Fruit fly (Drosophila melanogaster) Kc167 (cell line): ENCODE data around the gene Sfp38D.

ENCODE experiments used
- Myc ChIP-seq: fragments of >200 bp; optimal IDR thresholded peaks from 2 replicates; lab custom pipeline; 2017; ENCODE audit warnings: missing external identifiers
- h ChIP-seq: fragments of >200 bp; optimal IDR thresholded peaks from 3 replicates; lab custom pipeline; 2018; ENCODE audit warnings: missing external identifiers

DNA sequence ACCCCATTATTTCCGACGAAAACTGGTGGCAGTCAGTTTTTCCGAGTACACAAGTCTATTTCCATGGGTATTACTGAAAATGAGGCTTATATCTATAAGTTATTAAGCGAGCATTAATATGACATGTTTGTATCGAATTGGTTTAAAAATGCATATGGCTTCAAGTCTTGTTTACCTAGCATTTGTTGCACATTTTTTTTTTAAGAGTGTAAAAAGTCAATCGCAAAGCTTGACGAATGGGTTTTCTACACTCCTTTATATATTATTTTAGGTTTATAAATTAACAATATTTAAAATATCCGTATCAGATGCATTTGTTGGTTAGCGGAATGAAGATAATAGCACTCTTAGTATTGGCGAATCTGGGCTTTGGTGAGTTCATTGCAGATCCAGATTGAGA is 896 bp upstream of the Sfp38D start, which contains the start of gene CG31680:
- no peak for TF ChIP-seq Myc (lab: Kevin White, UChicago)
- TF ChIP-seq h, result no peak
